Worm (Caenorhabditis elegans) whole organism, mixed stage, embryonic: Measurements from ENCODE around the gene F13B12.1.

Experiments
- M03D4.4 ChIP-seq: sonication (generic microtip); optimal IDR thresholded peaks from 2 replicates; lab custom pipeline; 2017; ENCODE audit warnings: mild to moderate bottlenecking, missing genetic modification characterization, missing compliant biosample characterization
- bed-3 ChIP-seq: fragments of 200-800 bp; sonication (Bioruptor generic); optimal IDR thresholded peaks from 3 replicates; lab custom pipeline; 2018; ENCODE audit warnings: mild to moderate bottlenecking, missing genetic modification characterization, moderate library complexity, missing compliant biosample characterization
- blmp-1 ChIP-seq: fragments of 150-350 bp; optimal IDR thresholded peaks from 2 replicates; lab custom pipeline; 2014; ENCODE audit warnings: missing biosample characterization, missing genetic modification characterization
- ceh-39 ChIP-seq: fragments of 150-350 bp; optimal IDR thresholded peaks from 2 replicates; lab custom pipeline; 2014; ENCODE audit warnings: missing biosample characterization, missing genetic modification characterization
- ceh-43 ChIP-seq: fragments of 200-800 bp; sonication (Bioruptor generic); optimal IDR thresholded peaks from 2 replicates; lab custom pipeline; 2018; ENCODE audit warnings: mild to moderate bottlenecking, missing genetic modification characterization, moderate library complexity, missing compliant biosample characterization
- ceh-83 ChIP-seq: fragments of 200-800 bp; sonication (Bioruptor generic); optimal IDR thresholded peaks from 2 replicates; lab custom pipeline; 2018; ENCODE audit warnings: mild to moderate bottlenecking, missing genetic modification characterization, missing compliant biosample characterization
- ces-1 ChIP-seq: fragments of 150-350 bp; optimal IDR thresholded peaks from 2 replicates; lab custom pipeline; 2014; ENCODE audit warnings: missing biosample characterization, missing genetic modification reagents, missing genetic modification characterization
- cnd-1 ChIP-seq: fragments of 200-800 bp; sonication (Bioruptor generic); optimal IDR thresholded peaks from 2 replicates; lab custom pipeline; 2018; ENCODE audit warnings: mild to moderate bottlenecking, missing genetic modification characterization, missing compliant biosample characterization
- elt-1 ChIP-seq: sonication (generic microtip); optimal IDR thresholded peaks from 2 replicates; lab custom pipeline; 2017; ENCODE audit warnings: missing genetic modification characterization, mild to moderate bottlenecking, missing compliant biosample characterization, antibody characterized with exemption, moderate library complexity, borderline replicate concordance; ENCODE audit not compliant: insufficient read depth
- elt-3 ChIP-seq: fragments of 150-350 bp; optimal IDR thresholded peaks from 2 replicates; lab custom pipeline; 2014; ENCODE audit warnings: missing biosample characterization, missing genetic modification characterization
- flh-1 ChIP-seq: fragments of 200-800 bp; sonication (Bioruptor generic); optimal IDR thresholded peaks from 2 replicates; lab custom pipeline; 2018; ENCODE audit warnings: mild to moderate bottlenecking, missing genetic modification characterization, moderate library complexity, missing compliant biosample characterization
- ham-2 ChIP-seq: fragments of 200-800 bp; sonication (Bioruptor generic); optimal IDR thresholded peaks from 2 replicates; lab custom pipeline; 2018; ENCODE audit warnings: mild to moderate bottlenecking, missing genetic modification characterization, missing compliant biosample characterization
- hlh-1 ChIP-seq: fragments of 150-350 bp; optimal IDR thresholded peaks from 2 replicates; lab custom pipeline; 2014; ENCODE audit warnings: missing biosample characterization, missing genetic modification reagents, missing genetic modification characterization
- lin-13 ChIP-seq: fragments of 150-350 bp; optimal IDR thresholded peaks from 2 replicates; lab custom pipeline; 2014; ENCODE audit warnings: missing biosample characterization, missing genetic modification characterization
- lin-32 ChIP-seq: fragments of 200-800 bp; sonication (Bioruptor generic); optimal IDR thresholded peaks from 2 replicates; lab custom pipeline; 2018; ENCODE audit warnings: mild to moderate bottlenecking, missing genetic modification characterization, missing compliant biosample characterization
- lsy-2 ChIP-seq: fragments of 150-350 bp; optimal IDR thresholded peaks from 2 replicates; lab custom pipeline; 2014; ENCODE audit warnings: missing biosample characterization, missing genetic modification characterization
- mep-1 ChIP-seq: fragments of 150-350 bp; optimal IDR thresholded peaks from 2 replicates; lab custom pipeline; 2017; ENCODE audit warnings: missing biosample characterization, missing genetic modification reagents, missing genetic modification characterization, inconsistent platforms
- mls-2 ChIP-seq: sonication (generic microtip); optimal IDR thresholded peaks from 2 replicates; lab custom pipeline; 2016; ENCODE audit warnings: mild to moderate bottlenecking, missing genetic modification characterization, moderate library complexity, missing compliant biosample characterization
- nhr-12 ChIP-seq: fragments of 150-350 bp; optimal IDR thresholded peaks from 2 replicates; lab custom pipeline; 2014; ENCODE audit warnings: missing biosample characterization, missing genetic modification characterization
- nhr-2 ChIP-seq: fragments of 150-350 bp; optimal IDR thresholded peaks from 2 replicates; lab custom pipeline; 2014; ENCODE audit warnings: missing biosample characterization, missing genetic modification characterization
- nhr-237 ChIP-seq: fragments of 150-350 bp; optimal IDR thresholded peaks from 2 replicates; lab custom pipeline; 2014; ENCODE audit warnings: missing biosample characterization, missing genetic modification characterization
- nhr-28 ChIP-seq: fragments of 150-350 bp; optimal IDR thresholded peaks from 2 replicates; lab custom pipeline; 2014; ENCODE audit warnings: missing biosample characterization, missing genetic modification characterization
- nhr-76 ChIP-seq: sonication (generic microtip); optimal IDR thresholded peaks from 2 replicates; lab custom pipeline; 2017; ENCODE audit warnings: missing biosample characterization, missing genetic modification characterization
- pha-4 ChIP-seq: fragments of 150-350 bp; optimal IDR thresholded peaks from 2 replicates; lab custom pipeline; 2018; ENCODE audit warnings: missing biosample characterization, missing genetic modification reagents, missing genetic modification characterization
- sem-2 ChIP-seq: fragments of 200-800 bp; sonication (Bioruptor generic); optimal IDR thresholded peaks from 2 replicates; lab custom pipeline; 2018; ENCODE audit warnings: mild to moderate bottlenecking, missing genetic modification characterization, missing compliant biosample characterization
- snpc-4 ChIP-seq: fragments of 150-350 bp; optimal IDR thresholded peaks from 2 replicates; lab custom pipeline; 2014; ENCODE audit warnings: missing biosample characterization, missing genetic modification characterization
- sptf-1 ChIP-seq: sonication (generic microtip); optimal IDR thresholded peaks from 2 replicates; lab custom pipeline; 2017; ENCODE audit warnings: mild to moderate bottlenecking, missing genetic modification characterization, moderate library complexity, missing compliant biosample characterization
- tbx-8 ChIP-seq: fragments of 200-800 bp; sonication (Bioruptor generic); optimal IDR thresholded peaks from 2 replicates; lab custom pipeline; 2018; ENCODE audit warnings: mild to moderate bottlenecking, missing genetic modification characterization, moderate library complexity, missing compliant biosample characterization
- unc-120 ChIP-seq: sonication (generic microtip); optimal IDR thresholded peaks from 2 replicates; lab custom pipeline; 2017; ENCODE audit warnings: missing genetic modification characterization, missing compliant biosample characterization; ENCODE audit not compliant: poor library complexity, severe bottlenecking
- unc-39 ChIP-seq: fragments of 150-350 bp; optimal IDR thresholded peaks from 2 replicates; lab custom pipeline; 2014; ENCODE audit warnings: missing biosample characterization, missing genetic modification characterization
- unc-62 ChIP-seq: fragments of 150-350 bp; optimal IDR thresholded peaks from 2 replicates; lab custom pipeline; 2014; ENCODE audit warnings: missing biosample characterization, missing genetic modification reagents, missing genetic modification characterization
- zip-8 ChIP-seq: fragments of 150-350 bp; optimal IDR thresholded peaks from 2 replicates; lab custom pipeline; 2014; ENCODE audit warnings: missing biosample characterization, missing genetic modification characterization
- ztf-11 ChIP-seq: fragments of 150-350 bp; optimal IDR thresholded peaks from 2 replicates; lab custom pipeline; 2014; ENCODE audit warnings: missing biosample characterization, missing genetic modification characterization

The F13B12.1 gene

DNA sequence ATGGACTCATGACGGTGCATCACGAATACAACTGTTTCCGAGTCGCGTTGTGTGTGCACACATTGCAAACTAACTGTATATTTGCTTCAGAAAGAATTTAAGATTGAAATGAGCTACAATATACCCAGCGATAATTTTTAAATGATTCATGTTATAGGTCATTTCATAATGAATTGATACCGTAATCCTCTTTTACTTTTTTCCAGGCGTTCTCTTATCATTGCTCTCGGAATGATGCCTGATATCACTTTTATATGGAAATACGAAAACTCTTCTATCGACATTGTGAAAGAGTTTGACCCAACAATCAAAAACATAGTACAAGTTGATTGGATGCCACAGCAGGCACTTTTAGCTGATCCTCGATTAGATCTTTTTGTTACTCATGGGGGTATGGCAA, 42.0 kb upstream of the F13B12.1 start:
- TF ChIP-seq lsy-2 (tag; lab: Kevin White, UChicago) (no peak), zip-8 (no peak), sem-2 (GFP tag; lab: Kevin White, UChicago) (no peak), tbx-8 (GFP tag; lab: Kevin White, UChicago) (no peak), bed-3 (GFP tag; lab: Kevin White, UChicago) (no peak), lin-13 (no peak), unc-39 (tag; lab: Kevin White, UChicago) (no peak), unc-120 (no peak), ztf-11 (tag; lab: Kevin White, UChicago) (no peak), elt-1 (tag; lab: Kevin White, UChicago) (no peak), nhr-2 (tag; lab: Kevin White, UChicago) (no peak)

DNA sequence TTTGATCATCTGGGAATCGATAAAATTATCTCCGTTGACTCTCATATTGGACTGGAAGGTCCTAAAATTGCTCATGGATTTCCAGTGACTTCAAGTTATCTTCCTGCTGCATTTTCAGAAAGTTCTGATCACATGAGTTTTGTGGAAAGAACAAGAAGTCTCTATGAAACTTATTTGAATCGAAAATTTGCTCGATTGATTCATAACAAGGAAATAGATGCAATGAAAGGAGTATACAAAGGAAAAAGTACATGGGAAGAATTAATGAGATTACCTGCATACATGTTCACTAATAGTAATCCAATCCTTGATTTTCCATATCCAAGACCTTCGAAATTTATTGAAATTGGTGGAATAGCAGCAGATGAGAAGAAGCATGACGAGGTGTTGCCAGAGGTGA, 41.3 kb upstream of the F13B12.1 start:
- no peak for TF ChIP-seq ceh-43
- no peak for TF ChIP-seq tbx-8 (GFP tag; lab: Kevin White, UChicago)
- TF ChIP-seq M03D4.4 (tag; lab: Kevin White, UChicago), result no peak
- no peak for TF ChIP-seq snpc-4 (tag; lab: Kevin White, UChicago)
- TF ChIP-seq mep-1, result no peak
- no peak for TF ChIP-seq cnd-1 (tag; lab: Kevin White, UChicago)
- no peak for TF ChIP-seq lin-13
- TF ChIP-seq bed-3 (GFP tag; lab: Kevin White, UChicago), result no peak
- TF ChIP-seq lsy-2 (tag; lab: Kevin White, UChicago), result no peak
- no peak for TF ChIP-seq nhr-76 (tag; lab: Kevin White, UChicago)
- no peak for TF ChIP-seq mls-2

DNA sequence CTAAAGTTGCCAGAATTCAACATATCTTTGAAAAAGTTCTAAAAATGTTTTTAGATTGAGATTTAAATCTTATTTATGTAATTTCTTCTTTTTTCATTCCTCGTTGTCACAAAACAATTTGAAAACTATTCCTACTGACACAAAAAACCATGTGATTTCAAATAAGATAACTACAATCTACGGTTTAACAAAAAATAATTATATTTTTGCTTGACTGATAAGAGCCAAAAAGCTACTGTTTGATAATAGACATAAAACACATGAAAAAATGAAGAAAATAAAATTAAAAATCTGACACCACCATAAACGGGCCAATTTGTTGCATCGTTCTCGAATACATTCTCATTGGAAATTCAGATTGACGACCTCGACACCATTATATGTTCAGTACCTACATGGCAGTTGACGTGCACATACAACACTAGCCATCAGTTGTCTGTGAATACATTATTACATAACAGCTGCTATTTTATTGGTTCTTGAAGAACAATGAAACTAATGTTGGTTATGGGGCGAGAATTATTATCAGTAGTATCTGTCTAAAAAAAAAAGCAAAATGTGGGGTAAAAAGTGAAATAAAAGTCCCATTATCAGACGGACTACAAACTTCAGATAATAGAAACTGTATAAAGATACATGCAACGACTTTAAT, 39.7 kb upstream of the F13B12.1 start, which contains the start of gene ugt-43:
ugt-43 (plus strand) TSS at position 602 of the 652 bp plus-strand sequence.
- TF ChIP-seq flh-1 (GFP tag; lab: Kevin White, UChicago) (no peak), ceh-39 (tag; lab: Kevin White, UChicago) (no peak), M03D4.4 (tag; lab: Kevin White, UChicago) (no peak), ham-2 (GFP tag; lab: Kevin White, UChicago) (no peak)

DNA sequence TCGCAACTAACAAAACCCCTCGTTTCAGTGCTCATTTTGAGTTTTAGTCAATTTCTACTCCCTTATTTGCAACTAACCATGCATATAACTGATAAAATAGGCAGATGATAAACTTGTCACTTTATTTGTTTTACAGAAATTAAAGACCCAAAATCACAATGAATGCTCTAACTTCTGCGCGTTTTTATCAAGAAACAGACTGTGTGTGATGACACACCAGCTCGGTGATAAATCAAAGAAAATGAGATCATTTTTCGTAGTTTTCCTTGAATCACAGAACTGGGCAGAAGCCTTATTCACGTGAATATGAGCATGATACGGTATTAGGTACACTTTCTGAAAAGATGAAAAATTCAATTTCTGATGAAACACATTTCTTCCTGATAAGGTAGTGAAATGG, 38.7 kb upstream of the F13B12.1 start:
- no peak for TF ChIP-seq pha-4 (tag; lab: Kevin White, UChicago)
- no peak for TF ChIP-seq elt-1 (tag; lab: Kevin White, UChicago)
- TF ChIP-seq blmp-1 (tag; lab: Kevin White, UChicago), result no peak
- no peak for TF ChIP-seq lsy-2 (tag; lab: Kevin White, UChicago)
- no peak for TF ChIP-seq ceh-83 (GFP tag; lab: Kevin White, UChicago)
- no peak for TF ChIP-seq sptf-1 (tag; lab: Kevin White, UChicago)
- no peak for TF ChIP-seq nhr-12 (tag; lab: Kevin White, UChicago)
- no peak for TF ChIP-seq hlh-1 (tag; lab: Kevin White, UChicago)
- TF ChIP-seq unc-120, result no peak

DNA sequence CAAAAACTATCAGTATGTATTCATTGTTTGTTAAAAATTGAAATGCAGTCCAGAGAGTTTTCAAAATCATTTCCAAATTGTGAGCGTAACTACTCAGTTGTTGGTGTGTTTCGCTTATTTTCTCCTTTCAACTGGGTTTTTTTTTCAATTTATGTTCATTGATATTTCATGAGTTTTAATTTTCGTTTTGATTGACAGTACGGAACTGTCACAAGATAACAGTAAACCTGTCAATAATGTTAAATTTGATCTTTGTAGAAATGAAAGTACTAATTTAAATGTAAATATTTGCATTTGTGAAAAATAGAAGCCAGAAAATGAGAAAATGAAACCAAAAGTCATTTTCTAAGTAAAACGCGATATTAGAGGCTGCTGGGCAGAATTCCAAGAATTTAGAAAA, 38.2 kb upstream of the F13B12.1 start:
- no peak for TF ChIP-seq ces-1 (GFP tag; lab: Kevin White, UChicago)
- TF ChIP-seq ztf-11 (tag; lab: Kevin White, UChicago), result no peak
- no peak for TF ChIP-seq unc-120
- TF ChIP-seq nhr-76 (tag; lab: Kevin White, UChicago), result no peak
- no peak for TF ChIP-seq blmp-1 (tag; lab: Kevin White, UChicago)
- TF ChIP-seq pha-4 (tag; lab: Kevin White, UChicago), result no peak
- no peak for TF ChIP-seq ceh-39 (tag; lab: Kevin White, UChicago)
- TF ChIP-seq lin-32 (GFP tag; lab: Kevin White, UChicago), result no peak
- no peak for TF ChIP-seq lsy-2 (tag; lab: Kevin White, UChicago)
- TF ChIP-seq hlh-1 (tag; lab: Kevin White, UChicago), result no peak
- TF ChIP-seq bed-3 (GFP tag; lab: Kevin White, UChicago), result no peak
- TF ChIP-seq unc-62 (GFP tag; lab: Kevin White, UChicago), result no peak
- TF ChIP-seq mls-2, result no peak
- no peak for TF ChIP-seq elt-1 (tag; lab: Kevin White, UChicago)
- TF ChIP-seq snpc-4 (tag; lab: Kevin White, UChicago), result no peak
- TF ChIP-seq nhr-28 (tag; lab: Kevin White, UChicago), result no peak
- TF ChIP-seq mep-1, result no peak
- TF ChIP-seq elt-3 (tag; lab: Kevin White, UChicago), result no peak
- no peak for TF ChIP-seq unc-39 (tag; lab: Kevin White, UChicago)
- TF ChIP-seq nhr-237, result no peak
- TF ChIP-seq, all 35 proteins: peak for 0
